Fruit fly (Drosophila melanogaster) whole organism, embryonic: ENCODE measurements around the gene nonA.

ENCODE experiments used
- Ada2b ChIP-seq: fragments of 200-800 bp; sonication (Bioruptor generic); IDR thresholded peaks from 2 replicates; pipeline ENCODE4 v1.3.6; 2022; ENCODE audit warnings: missing biosample characterization, missing genetic modification characterization
- B-H2 ChIP-seq: fragments of 200-800 bp; sonication (Bioruptor generic); optimal IDR thresholded peaks from 2 replicates; lab custom pipeline; 2018; ENCODE audit warnings: missing biosample characterization, mild to moderate bottlenecking, missing genetic modification characterization
- CG10979 ChIP-seq: fragments of 200-800 bp; sonication (Bioruptor generic); optimal IDR thresholded peaks from 2 replicates; lab custom pipeline; 2018; ENCODE audit warnings: missing biosample characterization, mild to moderate bottlenecking, missing genetic modification characterization, moderate library complexity
- CG11696 ChIP-seq: fragments of 200-800 bp; sonication (Bioruptor generic); IDR thresholded peaks from 2 replicates; pipeline ENCODE4 v1.3.6; 2022; ENCODE audit warnings: missing biosample characterization, missing genetic modification characterization
- CG15479 ChIP-seq: fragments of 200-800 bp; sonication (Bioruptor generic); optimal IDR thresholded peaks from 3 replicates; lab custom pipeline; 2019; ENCODE audit warnings: missing biosample characterization, mild to moderate bottlenecking, missing genetic modification characterization, moderate library complexity
- CG2712 ChIP-seq: fragments of 200-800 bp; optimal IDR thresholded peaks from 3 replicates; lab custom pipeline; 2019; ENCODE audit warnings: missing biosample characterization, mild to moderate bottlenecking, missing genetic modification characterization, moderate library complexity
- CG31441 ChIP-seq: fragments of 200-800 bp; sonication (Bioruptor generic); IDR thresholded peaks from 2 replicates; pipeline ENCODE4 v1.3.6; 2022; ENCODE audit warnings: missing biosample characterization, missing genetic modification characterization
- CG33557 ChIP-seq: fragments of 200-800 bp; sonication (Bioruptor generic); optimal IDR thresholded peaks from 2 replicates; lab custom pipeline; 2019; ENCODE audit warnings: missing biosample characterization, mild to moderate bottlenecking, missing genetic modification characterization, moderate library complexity
- CG6175 ChIP-seq: fragments of 200-800 bp; sonication (Bioruptor generic); IDR thresholded peaks from 3 replicates; pipeline ENCODE4 v1.3.6; 2022; ENCODE audit warnings: missing biosample characterization, missing genetic modification characterization
- CG7839 ChIP-seq: fragments of 200-800 bp; sonication (Bioruptor generic); optimal IDR thresholded peaks from 3 replicates; lab custom pipeline; 2018; ENCODE audit warnings: missing biosample characterization, mild to moderate bottlenecking, missing genetic modification characterization, moderate library complexity
- CG9215 ChIP-seq: fragments of 200-800 bp; sonication (Bioruptor generic); IDR thresholded peaks from 2 replicates; pipeline ENCODE4 v1.3.6; 2022; ENCODE audit warnings: missing biosample characterization, missing genetic modification characterization
- E2f1 ChIP-seq: fragments of 200-800 bp; sonication (Bioruptor generic); IDR thresholded peaks from 2 replicates; pipeline ENCODE4 v1.3.6; 2022; ENCODE audit warnings: missing biosample characterization, missing genetic modification characterization
- E2f2 ChIP-seq: fragments of 200-800 bp; sonication (Bioruptor generic); IDR thresholded peaks from 2 replicates; pipeline ENCODE4 v1.3.6; 2022; ENCODE audit warnings: missing biosample characterization, missing genetic modification characterization
- ERR ChIP-seq: fragments of 200-800 bp; sonication (Bioruptor generic); optimal IDR thresholded peaks from 2 replicates; lab custom pipeline; 2016; ENCODE audit warnings: missing biosample characterization, missing genetic modification characterization
- Ets97D ChIP-seq: fragments of 200-800 bp; sonication (Bioruptor generic); optimal IDR thresholded peaks from 3 replicates; lab custom pipeline; 2016; ENCODE audit warnings: missing biosample characterization, missing genetic modification characterization
- HmgD ChIP-seq: fragments of 200-800 bp; sonication (Bioruptor generic); optimal IDR thresholded peaks from 3 replicates; lab custom pipeline; 2016; ENCODE audit warnings: missing biosample characterization, missing genetic modification characterization
- NfI ChIP-seq: fragments of 200-800 bp; sonication (Bioruptor generic); optimal IDR thresholded peaks from 3 replicates; lab custom pipeline; 2018; ENCODE audit warnings: missing biosample characterization, mild to moderate bottlenecking, missing genetic modification characterization, moderate library complexity
- Ssrp ChIP-seq: fragments of 200-800 bp; sonication (Bioruptor generic); optimal IDR thresholded peaks from 2 replicates; lab custom pipeline; 2018; ENCODE audit warnings: missing biosample characterization, mild to moderate bottlenecking, missing genetic modification characterization, moderate library complexity
- TFAM ChIP-seq: fragments of 200-800 bp; sonication (Bioruptor generic); optimal IDR thresholded peaks from 2 replicates; lab custom pipeline; 2017; ENCODE audit warnings: missing biosample characterization, missing genetic modification characterization, inconsistent platforms
- Tbp ChIP-seq: fragments of >200 bp; optimal IDR thresholded peaks from 2 replicates; lab custom pipeline; 2018; ENCODE audit warnings: missing biosample characterization, missing genetic modification characterization
- Trl ChIP-seq, 3 experiments: fragments of >200 bp in 2 of 3; fragments of 200-800 bp in 1 of 3; sonication (Bioruptor generic) in 1 of 3; optimal IDR thresholded peaks; 2 replicates in 1 of 3; 3 replicates in 2 of 3; lab custom pipeline; 2016 to 2017; ENCODE audit warnings: missing biosample characterization in 1 of 3, missing genetic modification characterization in 1 of 3
- ab ChIP-seq: fragments of 200-800 bp; sonication (Bioruptor generic); optimal IDR thresholded peaks from 2 replicates; lab custom pipeline; 2016; ENCODE audit warnings: missing biosample characterization, missing genetic modification characterization
- aop ChIP-seq: fragments of 200-800 bp; sonication (Bioruptor generic); IDR thresholded peaks from 2 replicates; pipeline ENCODE4 v1.3.6; 2022; ENCODE audit warnings: missing biosample characterization, missing genetic modification characterization
- ato ChIP-seq: fragments of 200-800 bp; sonication (Bioruptor generic); IDR thresholded peaks from 2 replicates; pipeline ENCODE4 v1.3.6; 2022; ENCODE audit warnings: missing biosample characterization, missing genetic modification characterization; ENCODE audit not compliant: partially characterized antibody
- cad ChIP-seq: fragments of >200 bp; optimal IDR thresholded peaks from 2 replicates; lab custom pipeline; 2017; ENCODE audit warnings: missing biosample characterization, missing genetic modification characterization
- danr ChIP-seq: fragments of 200-800 bp; sonication (Bioruptor generic); IDR thresholded peaks from 2 replicates; pipeline ENCODE4 v1.3.6; 2022; ENCODE audit warnings: missing biosample characterization, missing genetic modification characterization
- esg ChIP-seq: fragments of 200-800 bp; sonication (Bioruptor generic); conservative IDR thresholded peaks from 2 replicates; pipeline ENCODE4 v1.3.6; 2022; ENCODE audit warnings: missing biosample characterization, missing genetic modification characterization
- eve ChIP-seq, 2 experiments: fragments of >200 bp; optimal IDR thresholded peaks; 2 replicates each; lab custom pipeline; 2017; ENCODE audit warnings: missing biosample characterization in 2 of 2, missing genetic modification characterization in 2 of 2
- ewg ChIP-seq: fragments of 200-800 bp; sonication (Bioruptor generic); optimal IDR thresholded peaks from 3 replicates; lab custom pipeline; 2017; ENCODE audit warnings: mild to moderate bottlenecking, missing biosample characterization, missing genetic modification reagents, missing genetic modification characterization
- gt ChIP-seq: fragments of 200-800 bp; sonication (Bioruptor generic); IDR thresholded peaks from 2 replicates; pipeline ENCODE4 v1.3.6; 2022; ENCODE audit warnings: missing biosample characterization, missing genetic modification characterization
- hth ChIP-seq: fragments of >200 bp; optimal IDR thresholded peaks from 2 replicates; lab custom pipeline; 2017; ENCODE audit warnings: inconsistent platforms
- kay ChIP-seq: fragments of 200-800 bp; sonication (Bioruptor generic); optimal IDR thresholded peaks from 2 replicates; lab custom pipeline; 2016; ENCODE audit warnings: missing biosample characterization, missing genetic modification characterization
- lbe ChIP-seq: fragments of 200-800 bp; sonication (Bioruptor generic); optimal IDR thresholded peaks from 2 replicates; lab custom pipeline; 2016; ENCODE audit warnings: missing biosample characterization, mild to moderate bottlenecking, missing genetic modification characterization
- lilli ChIP-seq: fragments of 200-800 bp; sonication (Bioruptor generic); optimal IDR thresholded peaks from 3 replicates; lab custom pipeline; 2016; ENCODE audit warnings: missing biosample characterization, missing genetic modification characterization
- phol ChIP-seq: fragments of 200-800 bp; sonication (Bioruptor generic); optimal IDR thresholded peaks from 3 replicates; lab custom pipeline; 2018; ENCODE audit warnings: missing biosample characterization, mild to moderate bottlenecking, missing genetic modification characterization, moderate library complexity
- pros ChIP-seq: fragments of 200-800 bp; sonication (Bioruptor generic); optimal IDR thresholded peaks from 3 replicates; lab custom pipeline; 2019; ENCODE audit warnings: missing biosample characterization, mild to moderate bottlenecking, missing genetic modification characterization, moderate library complexity
- psq ChIP-seq: fragments of 200-800 bp; sonication (Bioruptor generic); optimal IDR thresholded peaks from 2 replicates; lab custom pipeline; 2017; ENCODE audit warnings: missing biosample characterization, missing genetic modification characterization
- repo ChIP-seq: fragments of 200-800 bp; sonication (Bioruptor generic); optimal IDR thresholded peaks from 2 replicates; lab custom pipeline; 2016; ENCODE audit warnings: missing biosample characterization, missing genetic modification characterization
- ro ChIP-seq: fragments of 200-800 bp; sonication (Bioruptor generic); IDR thresholded peaks from 2 replicates; pipeline ENCODE4 v1.3.6; 2022; ENCODE audit warnings: missing biosample characterization, missing genetic modification characterization
- sens-2 ChIP-seq: fragments of 200-800 bp; sonication (Bioruptor generic); IDR thresholded peaks from 2 replicates; pipeline ENCODE4 v1.3.6; 2022; ENCODE audit warnings: missing biosample characterization, missing genetic modification characterization
- so ChIP-seq: fragments of 200-800 bp; sonication (Bioruptor generic); IDR thresholded peaks from 3 replicates; pipeline ENCODE4 v1.3.6; 2022; ENCODE audit warnings: missing biosample characterization, missing genetic modification characterization
- ssp ChIP-seq: fragments of 200-800 bp; sonication (Bioruptor generic); IDR thresholded peaks from 2 replicates; pipeline ENCODE4 v1.3.6; 2022; ENCODE audit warnings: missing biosample characterization, missing genetic modification characterization
- unpg ChIP-seq: fragments of 200-800 bp; sonication (Bioruptor generic); optimal IDR thresholded peaks from 3 replicates; lab custom pipeline; 2018; ENCODE audit warnings: missing biosample characterization, mild to moderate bottlenecking, missing genetic modification characterization, moderate library complexity
- wdn ChIP-seq: fragments of 200-800 bp; sonication (Bioruptor generic); IDR thresholded peaks from 2 replicates; pipeline ENCODE4 v1.3.6; 2022; ENCODE audit warnings: missing biosample characterization, missing genetic modification characterization
- zf30C ChIP-seq: fragments of 200-800 bp; sonication (Bioruptor generic); optimal IDR thresholded peaks from 3 replicates; lab custom pipeline; 2018; ENCODE audit warnings: missing biosample characterization, mild to moderate bottlenecking, missing genetic modification characterization
- zfh2 ChIP-seq: fragments of 200-800 bp; sonication (Bioruptor generic); optimal IDR thresholded peaks from 2 replicates; lab custom pipeline; 2016; ENCODE audit warnings: missing biosample characterization, missing genetic modification characterization

The nonA gene

DNA sequence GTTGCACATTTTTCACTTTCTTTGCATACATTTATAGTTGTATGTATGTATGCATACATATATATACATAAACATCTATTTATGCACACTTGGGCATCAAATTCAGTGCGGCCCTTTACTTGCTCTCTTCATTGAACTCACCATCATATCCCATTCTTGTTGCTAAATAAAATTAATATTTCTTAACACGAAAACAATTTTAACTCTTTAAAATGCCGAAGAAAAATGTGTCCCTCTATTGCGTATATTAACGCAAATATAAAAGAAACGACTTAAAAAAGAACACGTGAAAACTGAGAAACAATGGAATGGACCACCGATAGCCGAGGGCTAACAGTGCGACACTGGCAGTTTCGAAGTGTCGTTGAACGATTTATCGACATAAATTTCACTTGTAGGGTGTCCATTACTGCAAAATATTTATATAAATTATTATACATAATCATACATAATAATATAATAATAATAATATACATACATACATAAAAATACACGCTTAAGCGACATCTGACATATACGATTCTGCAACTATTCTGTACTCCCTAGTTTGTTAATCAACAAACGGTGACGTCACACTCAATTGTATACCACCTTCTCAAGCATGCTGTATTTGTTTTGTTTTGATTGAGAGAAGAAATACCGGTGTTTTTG is 2.6 kb upstream of the nonA start, which contains the start of the genes U2af50 and PIG-Q (continued):
- TF ChIP-seq Trl (optimal IDR thresholded peaks at IDR 0.05; lab: Kevin White, UChicago) (no peak), Trl (GFP tag; optimal IDR thresholded peaks at IDR 0.05; lab: Kevin White, UChicago) (peak; percentile 51), Ada2b (GFP tag; lab: Robert Waterston, UW) (peak; percentile 93), wdn (GFP tag; lab: Robert Waterston, UW) (peak; percentile 85), CG31441 (GFP tag; lab: Robert Waterston, UW) (no peak; the same call in 1 of the 2 replicates), esg (GFP tag; lab: Robert Waterston, UW) (peak; percentile 90), Ssrp (peak; percentile 94), E2f2 (GFP tag; lab: Robert Waterston, UW) (peak; percentile 71), eve (GFP tag; optimal IDR thresholded peaks at IDR 0.05; lab: Kevin White, UChicago) (no peak), sens-2 (no peak; the same call in 1 of the 2 replicates), CG9215 (GFP tag; lab: Robert Waterston, UW) (no peak; the same call in 1 of the 2 replicates), CG15479 (peak; percentile 27), zf30C (GFP tag; lab: Kevin White, UChicago) (peak; percentile 1), zfh2 (peak; percentile 67), ato (GFP tag; lab: Robert Waterston, UW) (no peak), B-H2 (GFP tag; lab: Kevin White, UChicago) (peak; percentile 89), CG6175 (GFP tag; lab: Robert Waterston, UW) (no peak), gt (GFP tag; lab: Robert Waterston, UW) (no peak), NfI (GFP tag; lab: Kevin White, UChicago) (peak; percentile 93), lbe (GFP tag; lab: Kevin White, UChicago) (peak; percentile 78), hth (lab: Kevin White, UChicago) (no peak), unpg (GFP tag; lab: Kevin White, UChicago) (peak; percentile 95), TFAM (no peak), danr (GFP tag; lab: Robert Waterston, UW) (no peak; the same call in 1 of the 2 replicates), CG11696 (GFP tag; lab: Robert Waterston, UW) (peak; percentile 76; the same call in 1 of the 2 replicates), CG10979 (tag; lab: Kevin White, UChicago) (peak; percentile 92), HmgD (GFP tag; lab: Kevin White, UChicago) (no peak), cad (no peak), repo (GFP tag; lab: Kevin White, UChicago) (no peak), CG7839 (peak; percentile 96), phol (tag; lab: Kevin White, UChicago) (peak; percentile 95), aop (GFP tag; lab: Robert Waterston, UW) (no peak), ssp (peak; percentile 91), CG2712 (tag; lab: Kevin White, UChicago) (peak; percentile 96), E2f1 (GFP tag; lab: Robert Waterston, UW) (peak; percentile 92; the same call in 1 of the 2 replicates), pros (peak; percentile 18), lilli (GFP tag; lab: Kevin White, UChicago) (peak; percentile 83), Tbp (no peak), ro (GFP tag; lab: Robert Waterston, UW) (peak; percentile 82), ewg (GFP tag; lab: Kevin White, UChicago) (peak; percentile 85), Ets97D (GFP tag; lab: Kevin White, UChicago) (peak; percentile 33), CG33557 (GFP tag; lab: Kevin White, UChicago) (peak; percentile 91), psq (GFP tag; lab: Kevin White, UChicago) (peak; percentile 78), ab (GFP tag; lab: Kevin White, UChicago) (peak; percentile 66), so (GFP tag; lab: Robert Waterston, UW) (peak; percentile 93; the same call in 2 of the 3 replicates), ERR (GFP tag; lab: Kevin White, UChicago) (no peak), kay (GFP tag; lab: Kevin White, UChicago) (peak; percentile 69)
